Fruit fly (Drosophila melanogaster): Measurements from ENCODE around the gene CG8012.

Gene CG8012

DNA sequence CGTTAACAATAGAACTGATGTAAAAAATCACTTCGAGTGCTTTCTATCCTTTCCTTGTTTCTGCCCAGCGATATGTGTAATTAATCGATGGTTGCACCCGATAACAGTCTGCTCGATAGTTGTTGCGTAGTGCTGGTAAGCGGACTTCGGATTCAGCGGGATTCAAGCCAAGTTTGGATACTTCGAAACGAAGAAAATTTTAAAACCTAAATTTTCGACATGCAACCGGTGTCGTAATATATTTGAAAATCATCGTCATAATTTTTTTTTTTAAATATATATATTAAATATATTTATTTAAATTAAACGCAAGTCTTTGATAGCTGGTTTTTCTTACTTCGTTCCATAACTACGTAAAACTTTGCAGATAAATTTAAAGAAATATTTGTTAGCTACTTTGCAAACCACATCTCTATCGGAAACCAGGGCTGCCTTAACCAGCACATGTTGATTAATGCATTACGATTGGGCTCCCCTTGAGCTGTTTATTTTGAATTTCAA, 17.3 kb upstream of the CG8012 start, which contains the start of the genes UbcE2M and Dhps (continued):
- TF ChIP-seq CG3726 (GFP tag; IDR thresholded peaks at IDR 0.05): peak; percentile 46; the same call in 1 of the 3 replicates
- peak; percentile 91 for TF ChIP-seq CG7928 (GFP tag; optimal IDR thresholded peaks at IDR 0.05)
- TF ChIP-seq crp (GFP tag; optimal IDR thresholded peaks at IDR 0.05): peak in 1 of 2 experiments; percentile 60
- peak; percentile 89 for TF ChIP-seq Med (GFP tag)
- no peak for TF ChIP-seq btn (GFP tag; optimal IDR thresholded peaks at IDR 0.05)
- no peak for TF ChIP-seq dan (GFP tag; IDR thresholded peaks at IDR 0.05)
- no peak for TF ChIP-seq CG11696 (GFP tag; IDR thresholded peaks at IDR 0.05)
- TF ChIP-seq fru (optimal IDR thresholded peaks at IDR 0.05): no peak
- TF ChIP-seq row (GFP tag; IDR thresholded peaks at IDR 0.05): peak; percentile 93
- no peak for TF ChIP-seq repo (GFP tag; optimal IDR thresholded peaks at IDR 0.05)
- TF ChIP-seq TFAM (GFP tag; optimal IDR thresholded peaks at IDR 0.05): no peak
- TF ChIP-seq crol (GFP tag; IDR thresholded peaks at IDR 0.05): no peak
- no peak for TF ChIP-seq CG8478 (optimal IDR thresholded peaks at IDR 0.05)
- TF ChIP-seq gfzf (GFP tag; optimal IDR thresholded peaks at IDR 0.05): no peak
- TF ChIP-seq CG18011 (GFP tag; optimal IDR thresholded peaks at IDR 0.05): peak; percentile 33
- peak; percentile 65 for TF ChIP-seq CG18262 (tag; optimal IDR thresholded peaks at IDR 0.05)
- TF ChIP-seq CG6654 (GFP tag; optimal IDR thresholded peaks at IDR 0.05): peak; percentile 3
- TF ChIP-seq nerfin-1 (tag; optimal IDR thresholded peaks at IDR 0.05): no peak
- no peak for TF ChIP-seq gt (GFP tag; IDR thresholded peaks at IDR 0.05)
- peak; percentile 86 for TF ChIP-seq phol (tag; optimal IDR thresholded peaks at IDR 0.05)
- peak; percentile 44; the same call in 1 of the 3 replicates for TF ChIP-seq ken (GFP tag; IDR thresholded peaks at IDR 0.05)
- peak; percentile 6 for TF ChIP-seq CG9609 (GFP tag; optimal IDR thresholded peaks at IDR 0.05)
- no peak for TF ChIP-seq Nf-YA (GFP tag; IDR thresholded peaks at IDR 0.05)
- TF ChIP-seq Dref (GFP tag; IDR thresholded peaks at IDR 0.05): peak; percentile 80
- no peak for TF ChIP-seq sqz (GFP tag; optimal IDR thresholded peaks at IDR 0.05)
- TF ChIP-seq shn (GFP tag; optimal IDR thresholded peaks at IDR 0.05): peak; percentile 24
- peak; percentile 52 for TF ChIP-seq CG8765 (GFP tag; IDR thresholded peaks at IDR 0.05)
- no peak for TF ChIP-seq CG4282 (GFP tag; optimal IDR thresholded peaks at IDR 0.05)
- peak; percentile 74 for TF ChIP-seq CG32532 (GFP tag; IDR thresholded peaks at IDR 0.05)
- TF ChIP-seq Usf (GFP tag; optimal IDR thresholded peaks at IDR 0.05): peak; percentile 73
- TF ChIP-seq CG11093 (GFP tag; IDR thresholded peaks at IDR 0.05): peak; percentile 56; the same call in 1 of the 3 replicates
- TF ChIP-seq unpg (GFP tag; optimal IDR thresholded peaks at IDR 0.05): peak; percentile 66
- TF ChIP-seq br (optimal IDR thresholded peaks at IDR 0.05): no peak
- no peak for TF ChIP-seq ATbp (GFP tag; optimal IDR thresholded peaks at IDR 0.05)
- TF ChIP-seq klu (GFP tag; IDR thresholded peaks at IDR 0.05): peak; percentile 62; the same call in 1 of the 2 replicates
- no peak for TF ChIP-seq Neu2 (GFP tag; optimal IDR thresholded peaks at IDR 0.05; ENCODE audit: borderline replicate concordance)
- TF ChIP-seq Eip74EF (GFP tag; optimal IDR thresholded peaks at IDR 0.05): no peak
- peak; percentile 63 for TF ChIP-seq CG1602 (GFP tag; optimal IDR thresholded peaks at IDR 0.05)
- TF ChIP-seq dmrt11E (tag; optimal IDR thresholded peaks at IDR 0.05): peak; percentile 76
- TF ChIP-seq B-H2 (GFP tag; optimal IDR thresholded peaks at IDR 0.05): peak; percentile 71
- TF ChIP-seq CG16813 (GFP tag; IDR thresholded peaks at IDR 0.05; ENCODE audit: partially characterized antibody): peak; percentile 82
- TF ChIP-seq croc (GFP tag; conservative IDR thresholded peaks at IDR 0.05): peak; percentile 57
- peak; percentile 71 for TF ChIP-seq CG17829 (tag; optimal IDR thresholded peaks at IDR 0.05)
- peak; percentile 59 for TF ChIP-seq CG34224 (GFP tag; IDR thresholded peaks at IDR 0.05; ENCODE audit: partially characterized antibody)
- TF ChIP-seq wek (GFP tag; optimal IDR thresholded peaks at IDR 0.05): no peak
- TF ChIP-seq Mes4 (GFP tag; optimal IDR thresholded peaks at IDR 0.05): no peak
- TF ChIP-seq ssp (GFP tag; IDR thresholded peaks at IDR 0.05): peak; percentile 74
- TF ChIP-seq da (GFP tag; optimal IDR thresholded peaks at IDR 0.05): no peak
- peak; percentile 72; the same call in 2 of the 3 replicates for TF ChIP-seq mld (GFP tag; IDR thresholded peaks at IDR 0.05; ENCODE audit: partially characterized antibody)
- peak; percentile 95 for TF ChIP-seq Sry-β (GFP tag; optimal IDR thresholded peaks at IDR 0.05)
- peak; percentile 62 for TF ChIP-seq CG4404 (GFP tag; IDR thresholded peaks at IDR 0.05)

Data from whole organism, embryonic.